Fruit fly (Drosophila melanogaster) whole organism, embryonic: ENCODE data around the gene Ir75d.

ENCODE experiments used
- bigmax ChIP-seq: fragments of 200-800 bp; sonication (Bioruptor generic); optimal IDR thresholded peaks from 2 replicates; lab custom pipeline; 2018; ENCODE audit warnings: missing biosample characterization, mild to moderate bottlenecking, missing genetic modification characterization
- psq ChIP-seq: fragments of 200-800 bp; sonication (Bioruptor generic); optimal IDR thresholded peaks from 2 replicates; lab custom pipeline; 2017; ENCODE audit warnings: missing biosample characterization, missing genetic modification characterization
- sisA ChIP-seq: fragments of 200-800 bp; sonication (Bioruptor generic); IDR thresholded peaks from 2 replicates; pipeline ENCODE4 v1.3.6; 2022; ENCODE audit warnings: missing biosample characterization, missing genetic modification characterization

dm6 chr3L:18890283-18891175, 20.5 kb downstream of the Ir75d start, which contains the start of gene CG3961:
- TF ChIP-seq psq (GFP tag; lab: Kevin White, UChicago) (peak; percentile 89), sisA (GFP tag; lab: Robert Waterston, UW) (peak; percentile 89), bigmax (GFP tag; lab: Kevin White, UChicago) (no peak)
